Fruit fly (Drosophila melanogaster) whole organism: ENCODE measurements around the gene CG15219.

ENCODE experiments used
- CG8478 ChIP-seq: fragments of >200 bp; optimal IDR thresholded peaks from 2 replicates; lab custom pipeline; 2018; ENCODE audit warnings: inconsistent platforms
- Dll ChIP-seq: fragments of >200 bp; optimal IDR thresholded peaks from 2 replicates; lab custom pipeline; 2017
- EcR ChIP-seq, 2 experiments: fragments of >200 bp; optimal IDR thresholded peaks; 2 replicates each; lab custom pipeline; 2017; ENCODE audit warnings: missing biosample characterization in 2 of 2, missing genetic modification characterization in 2 of 2, missing genetic modification reagents in 2 of 2
- pan ChIP-seq: fragments of >200 bp; optimal IDR thresholded peaks from 2 replicates; lab custom pipeline; 2017
- psq ChIP-seq: fragments of >200 bp; optimal IDR thresholded peaks from 2 replicates; lab custom pipeline; 2017
- usp ChIP-seq: fragments of >200 bp; optimal IDR thresholded peaks from 2 replicates; lab custom pipeline; 2017; ENCODE audit warnings: missing biosample characterization, missing genetic modification characterization, mixed read lengths

dm6 chr2L:22105412-22105811, at the start of gene CG15219:
- TF ChIP-seq usp (GFP tag; lab: Kevin White, UChicago) (no peak), EcR (GFP tag; optimal IDR thresholded peaks at IDR 0.05; lab: Kevin White, UChicago) (no peak), psq (lab: Kevin White, UChicago) (no peak), Dll (lab: Kevin White, UChicago) (no peak), pan (lab: Kevin White, UChicago) (no peak), CG8478 (lab: Kevin White, UChicago) (no peak)
